Worm (Caenorhabditis elegans) whole organism, late embryonic: ENCODE data around the gene T11F8.4.

ENCODE experiments used
- F13H6.1 ChIP-seq: sonication (generic microtip); optimal IDR thresholded peaks from 2 replicates; lab custom pipeline; 2016; ENCODE audit warnings: missing genetic modification characterization, missing compliant biosample characterization
- fax-1 ChIP-seq: sonication (generic microtip); optimal IDR thresholded peaks from 2 replicates; lab custom pipeline; 2016; ENCODE audit warnings: missing genotype, missing genetic modification characterization, missing compliant biosample characterization
- hlh-6 ChIP-seq: sonication (generic microtip); optimal IDR thresholded peaks from 2 replicates; lab custom pipeline; 2016; ENCODE audit warnings: missing genotype, missing genetic modification characterization, missing compliant biosample characterization
- lim-6 ChIP-seq: sonication (generic microtip); optimal IDR thresholded peaks from 2 replicates; lab custom pipeline; 2016; ENCODE audit warnings: missing genetic modification characterization, missing compliant biosample characterization
- odd-2 ChIP-seq: sonication (generic microtip); optimal IDR thresholded peaks from 2 replicates; lab custom pipeline; 2017; ENCODE audit warnings: antibody characterized with exemption, mild to moderate bottlenecking, missing genetic modification characterization, missing compliant biosample characterization
- pqm-1 ChIP-seq: sonication (generic microtip); optimal IDR thresholded peaks from 2 replicates; lab custom pipeline; 2016; ENCODE audit warnings: missing genetic modification characterization, missing compliant biosample characterization
- tbx-2 ChIP-seq: sonication (generic microtip); optimal IDR thresholded peaks from 2 replicates; lab custom pipeline; 2016; ENCODE audit warnings: missing genetic modification characterization, missing compliant biosample characterization
- unc-3 ChIP-seq, 2 experiments: fragments of 200-800 bp in 1 of 2; sonication (Bioruptor generic) in 1 of 2; sonication (generic microtip) in 1 of 2; conservative IDR thresholded peaks in 1 of 2; optimal IDR thresholded peaks in 1 of 2; 2 replicates each; pipeline versions ENCODE4 v1.3.6 to Lab custom; 2016 to 2022; ENCODE audit warnings: missing compliant biosample characterization in 2 of 2, missing genetic modification characterization in 2 of 2, missing genetic modification reagents in 1 of 2

ce11 chrIV:5462820-5463219 lies 13.5 kb downstream of the T11F8.4 start:
- TF ChIP-seq lim-6 (tag; lab: Kevin White, UChicago), result no peak
- no peak for TF ChIP-seq tbx-2 (tag; lab: Kevin White, UChicago)
- TF ChIP-seq pqm-1 (tag; lab: Kevin White, UChicago), result no peak
- no peak for TF ChIP-seq F13H6.1 (tag; lab: Kevin White, UChicago)
- TF ChIP-seq fax-1, result no peak
- TF ChIP-seq hlh-6 (tag; lab: Kevin White, UChicago), result no peak
- TF ChIP-seq odd-2, result no peak
- no peak for TF ChIP-seq unc-3 (GFP tag; conservative IDR thresholded peaks at IDR 0.05; lab: Robert Waterston, UW)
- no peak for TF ChIP-seq unc-3 (tag; optimal IDR thresholded peaks at IDR 0.05; lab: Kevin White, UChicago)
